Fruit fly (Drosophila melanogaster): ENCODE results near the gene CG13901.
A peak's percentile ranks its signal among the peaks of the same experiment; 100 is the strongest.

Gene CG13901

dm6 chr3L:819297-819886, 18.2 kb downstream of the CG13901 start (continued):
- TF ChIP-seq vnd (GFP tag; IDR thresholded peaks at IDR 0.05; ENCODE audit: partially characterized antibody) (no peak), bowl (GFP tag; IDR thresholded peaks at IDR 0.05) (peak; percentile 89), Fer3 (tag; optimal IDR thresholded peaks at IDR 0.05) (peak; percentile 85), CG2875 (GFP tag; optimal IDR thresholded peaks at IDR 0.05) (peak; percentile 81), HLH54F (GFP tag; optimal IDR thresholded peaks at IDR 0.05) (peak; percentile 87), gsb (GFP tag; IDR thresholded peaks at IDR 0.05) (peak; percentile 89), CG12942 (GFP tag; optimal IDR thresholded peaks at IDR 0.05) (peak; percentile 84), D19B (GFP tag; optimal IDR thresholded peaks at IDR 0.05) (peak; percentile 51), dmrt11E (tag; optimal IDR thresholded peaks at IDR 0.05) (peak; percentile 37), lbe (GFP tag; optimal IDR thresholded peaks at IDR 0.05) (no peak), Jarid2 (GFP tag; optimal IDR thresholded peaks at IDR 0.05) (peak; percentile 39), Adf1 (GFP tag; IDR thresholded peaks at IDR 0.05) (peak; percentile 54), HLH3B (GFP tag; IDR thresholded peaks at IDR 0.05) (peak; percentile 95), CkIIα-i1 (GFP tag; IDR thresholded peaks at IDR 0.05) (no peak), CG13287 (GFP tag; IDR thresholded peaks at IDR 0.05; ENCODE audit: partially characterized antibody) (no peak; the same call in 1 of the 2 replicates), seq (GFP tag; IDR thresholded peaks at IDR 0.05) (peak; percentile 92), nmo (GFP tag; optimal IDR thresholded peaks at IDR 0.05) (peak; percentile 83), ro (GFP tag; IDR thresholded peaks at IDR 0.05) (peak; percentile 71), GATAe (GFP tag; conservative IDR thresholded peaks at IDR 0.05) (peak; percentile 66; the same call in 1 of the 2 replicates), CG3838 (GFP tag; optimal IDR thresholded peaks at IDR 0.05) (peak; percentile 66), Chrac-16 (GFP tag; optimal IDR thresholded peaks at IDR 0.05) (peak; percentile 73), fd102C (GFP tag; optimal IDR thresholded peaks at IDR 0.05) (no peak), HLHmδ (GFP tag; optimal IDR thresholded peaks at IDR 0.05) (no peak), sug (tag; optimal IDR thresholded peaks at IDR 0.05) (peak; percentile 70), knrl (GFP tag; IDR thresholded peaks at IDR 0.05; ENCODE audit: partially characterized antibody) (no peak), Myb (GFP tag; optimal IDR thresholded peaks at IDR 0.05) (peak; percentile 69), CG16779 (GFP tag; IDR thresholded peaks at IDR 0.05) (peak; percentile 90), CG30431 (GFP tag; optimal IDR thresholded peaks at IDR 0.05) (peak; percentile 76), CG6683 (GFP tag; optimal IDR thresholded peaks at IDR 0.05) (peak; percentile 58), Side (GFP tag; optimal IDR thresholded peaks at IDR 0.05) (peak; percentile 84), Dek (tag; optimal IDR thresholded peaks at IDR 0.05) (peak; percentile 89), crp (GFP tag; optimal IDR thresholded peaks at IDR 0.05) (peak in 1 of 2 experiments; percentile 35), h (optimal IDR thresholded peaks at IDR 0.05) (no peak), jumu (GFP tag; optimal IDR thresholded peaks at IDR 0.05) (peak; percentile 88), CG3847 (GFP tag; IDR thresholded peaks at IDR 0.05) (peak; percentile 92), CG6854 (GFP tag; optimal IDR thresholded peaks at IDR 0.05) (peak; percentile 57), CG30403 (GFP tag; optimal IDR thresholded peaks at IDR 0.05) (peak; percentile 90), peb (GFP tag; IDR thresholded peaks at IDR 0.05) (peak; percentile 80), danr (GFP tag; IDR thresholded peaks at IDR 0.05) (peak; percentile 87), ash1 (GFP tag; optimal IDR thresholded peaks at IDR 0.05) (peak; percentile 42), mld (GFP tag; IDR thresholded peaks at IDR 0.05; ENCODE audit: partially characterized antibody) (no peak), ewg (GFP tag; optimal IDR thresholded peaks at IDR 0.05) (peak; percentile 78), CG16813 (GFP tag; IDR thresholded peaks at IDR 0.05; ENCODE audit: partially characterized antibody) (no peak), bsh (GFP tag; optimal IDR thresholded peaks at IDR 0.05) (peak in 1 of 2 experiments; percentile 90), CG13123 (GFP tag; optimal IDR thresholded peaks at IDR 0.05) (peak; percentile 66), CG2678 (tag; optimal IDR thresholded peaks at IDR 0.05) (peak; percentile 90), wdn (GFP tag; IDR thresholded peaks at IDR 0.05) (peak; percentile 81), dm (GFP tag; optimal IDR thresholded peaks at IDR 0.05) (peak; percentile 79), CG7786 (GFP tag; optimal IDR thresholded peaks at IDR 0.05) (peak; percentile 80), PHDP (tag; optimal IDR thresholded peaks at IDR 0.05) (peak; percentile 86)

All from whole organism, embryonic.